Worm (Caenorhabditis elegans): ENCODE results near the gene Y43F8B.22.

Gene Y43F8B.22

ce11 chrV:19526197-19526596 lies 43.6 kb downstream of the Y43F8B.22 start:
- TF ChIP-seq xnd-1 (tag; optimal IDR thresholded peaks at IDR 0.05): no peak
- TF ChIP-seq lir-1 (GFP tag; conservative IDR thresholded peaks at IDR 0.05): no peak
- no peak for TF ChIP-seq unc-62 (GFP tag; optimal IDR thresholded peaks at IDR 0.05)
- TF ChIP-seq ceh-27 (GFP tag; optimal IDR thresholded peaks at IDR 0.05): no peak
- no peak for TF ChIP-seq unc-130 (GFP tag; optimal IDR thresholded peaks at IDR 0.05)
- TF ChIP-seq mxl-1 (tag; optimal IDR thresholded peaks at IDR 0.05): no peak
- no peak for TF ChIP-seq rec-8 (tag; optimal IDR thresholded peaks at IDR 0.05)
- no peak for TF ChIP-seq let-607 (tag; optimal IDR thresholded peaks at IDR 0.05)
- TF ChIP-seq ztf-6 (GFP tag; IDR thresholded peaks at IDR 0.05): no peak
- no peak for TF ChIP-seq F23B12.7 (tag; optimal IDR thresholded peaks at IDR 0.05; ENCODE audit: insufficient read depth)
- TF ChIP-seq madf-3 (GFP tag; IDR thresholded peaks at IDR 0.05): no peak

- peak; percentile 27 for TF ChIP-seq lin-54 (GFP tag; optimal IDR thresholded peaks at IDR 0.05)
- TF ChIP-seq ztf-26 (tag; optimal IDR thresholded peaks at IDR 0.05): peak; percentile 69
- TF ChIP-seq lir-1 (GFP tag; conservative IDR thresholded peaks at IDR 0.05): no peak; the same call in 1 of the 2 replicates
- TF ChIP-seq ztf-28 (GFP tag; IDR thresholded peaks at IDR 0.05): no peak
- peak; percentile 73 for TF ChIP-seq cebp-1 (GFP tag; IDR thresholded peaks at IDR 0.05)
- peak; percentile 78 for TF ChIP-seq cebp-1 (tag; optimal IDR thresholded peaks at IDR 0.05)
- peak; percentile 54 for TF ChIP-seq tbp1 (GFP tag; optimal IDR thresholded peaks at IDR 0.05)
- peak; percentile 41; the same call in 1 of the 2 replicates for TF ChIP-seq B0336.3 (GFP tag; IDR thresholded peaks at IDR 0.05)
- no peak for TF ChIP-seq ceh-100 (GFP tag; IDR thresholded peaks at IDR 0.05)
- TF ChIP-seq unc-62 (GFP tag; optimal IDR thresholded peaks at IDR 0.05): peak; percentile 15
- 0 out of 2 replicates have a peak, but pooled peaks have one; percentile 42 for TF ChIP-seq egl-44 (GFP tag; IDR thresholded peaks at IDR 0.05)
- TF ChIP-seq lin-35 (GFP tag; optimal IDR thresholded peaks at IDR 0.05): no peak
- TF ChIP-seq K11D2.4 (GFP tag; IDR thresholded peaks at IDR 0.05): peak; percentile 45; the same call in 1 of the 2 replicates
- peak; percentile 74 to 81 for TF ChIP-seq let-607 (tag; optimal IDR thresholded peaks at IDR 0.05)
- peak; percentile 56 for TF ChIP-seq madf-10 (tag; optimal IDR thresholded peaks at IDR 0.05)
- TF ChIP-seq nhr-90 (tag; optimal IDR thresholded peaks at IDR 0.05): peak; percentile 11
- peak; percentile 76 for TF ChIP-seq dox-1 (GFP tag; IDR thresholded peaks at IDR 0.05)
- TF ChIP-seq let-526 (GFP tag; IDR thresholded peaks at IDR 0.05): peak; percentile 42; the same call in 1 of the 2 replicates
- TF ChIP-seq C06A6.2 (GFP tag; conservative IDR thresholded peaks at IDR 0.05): 0 out of 2 replicates have a peak, but pooled peaks have one; percentile 22
- TF ChIP-seq ets-4 (GFP tag; optimal IDR thresholded peaks at IDR 0.05): peak; percentile 80
- no peak for TF ChIP-seq mes-4 (tag; optimal IDR thresholded peaks at IDR 0.05)
- peak; percentile 56 for TF ChIP-seq chd-7 (tag; optimal IDR thresholded peaks at IDR 0.05)
- no peak for TF ChIP-seq snpc-4 (GFP tag; optimal IDR thresholded peaks at IDR 0.05)
- peak in 1 of 4 experiments; percentile 13 for TF ChIP-seq snpc-4 (tag; optimal IDR thresholded peaks at IDR 0.05)
- no peak for TF ChIP-seq sea-2 (GFP tag; IDR thresholded peaks at IDR 0.05)
- TF ChIP-seq lin-40 (tag; optimal IDR thresholded peaks at IDR 0.05): peak; percentile 70
- no peak; the same call in 1 of the 2 replicates for TF ChIP-seq rcor-1 (GFP tag; IDR thresholded peaks at IDR 0.05)
- TF ChIP-seq nfyb-1 (GFP tag; IDR thresholded peaks at IDR 0.05): peak; percentile 48; the same call in 1 of the 2 replicates
- no peak for TF ChIP-seq B0019.2 (GFP tag; conservative IDR thresholded peaks at IDR 0.05)
- TF ChIP-seq egrh-3 (GFP tag; IDR thresholded peaks at IDR 0.05): 0 out of 2 replicates have a peak, but pooled peaks have one; percentile 7
- TF ChIP-seq repo-1 (tag; optimal IDR thresholded peaks at IDR 0.05): peak; percentile 8
- peak; percentile 30; the same call in 1 of the 2 replicates for TF ChIP-seq mcd-1 (GFP tag; IDR thresholded peaks at IDR 0.05)
- TF ChIP-seq ztf-22 (GFP tag; optimal IDR thresholded peaks at IDR 0.05): peak; percentile 86
- TF ChIP-seq F22D6.2 (tag; optimal IDR thresholded peaks at IDR 0.05): peak; percentile 25
- TF ChIP-seq gei-17 (GFP tag; optimal IDR thresholded peaks at IDR 0.05): no peak
- no peak for TF ChIP-seq F10E7.11 (tag; optimal IDR thresholded peaks at IDR 0.05)
- TF ChIP-seq tlf-1 (GFP tag; optimal IDR thresholded peaks at IDR 0.05): peak; percentile 36
- peak; percentile 8 for TF ChIP-seq somi-1 (GFP tag; optimal IDR thresholded peaks at IDR 0.05)
- TF ChIP-seq nhr-80 (tag; optimal IDR thresholded peaks at IDR 0.05): peak; percentile 94
Observed at ce11 chrV:19527565-19527964, 44.9 kb downstream of the Y43F8B.22 start.

Data from whole organism, young adult.